Worm (Caenorhabditis elegans) whole organism, L2 larva: ENCODE measurements around the gene C05D12.4.

Experiments used
- ZK546.5 ChIP-seq: sonication (generic microtip); optimal IDR thresholded peaks from 2 replicates; lab custom pipeline; 2017; ENCODE audit warnings: missing biosample characterization, missing genetic modification characterization
- ama-1 ChIP-seq: fragments of 150-350 bp; optimal IDR thresholded peaks from 2 replicates; lab custom pipeline; 2018; ENCODE audit warnings: inconsistent platforms
- nhr-237 ChIP-seq: fragments of 150-350 bp; optimal IDR thresholded peaks from 2 replicates; lab custom pipeline; 2014; ENCODE audit warnings: missing biosample characterization, missing genetic modification characterization
- ztf-4 ChIP-seq: fragments of 150-350 bp; optimal IDR thresholded peaks from 2 replicates; lab custom pipeline; 2014; ENCODE audit warnings: missing biosample characterization, missing genetic modification characterization

ce11 chrII:11450882-11451281 is 19.2 kb downstream of the C05D12.4 start:
- TF ChIP-seq ama-1 (lab: Kevin White, UChicago) (no peak), nhr-237 (tag; lab: Kevin White, UChicago) (no peak), ZK546.5 (tag; lab: Kevin White, UChicago) (no peak), ztf-4 (tag; lab: Kevin White, UChicago) (no peak)
